Fruit fly (Drosophila melanogaster) whole organism: ENCODE results near the gene bun.

ENCODE experiments used
- CG8478 ChIP-seq: fragments of >200 bp; optimal IDR thresholded peaks from 2 replicates; lab custom pipeline; 2018; ENCODE audit warnings: inconsistent platforms
- Dll ChIP-seq: fragments of >200 bp; optimal IDR thresholded peaks from 2 replicates; lab custom pipeline; 2017
- EcR ChIP-seq, 2 experiments: fragments of >200 bp; optimal IDR thresholded peaks; 2 replicates each; lab custom pipeline; 2017; ENCODE audit warnings: missing biosample characterization in 2 of 2, missing genetic modification characterization in 2 of 2, missing genetic modification reagents in 2 of 2
- pan ChIP-seq: fragments of >200 bp; optimal IDR thresholded peaks from 2 replicates; lab custom pipeline; 2017
- psq ChIP-seq: fragments of >200 bp; optimal IDR thresholded peaks from 2 replicates; lab custom pipeline; 2017
- usp ChIP-seq: fragments of >200 bp; optimal IDR thresholded peaks from 2 replicates; lab custom pipeline; 2017; ENCODE audit warnings: missing biosample characterization, missing genetic modification characterization, mixed read lengths

Gene bun

dm6 chr2L:12455750-12456149, 90.7 kb downstream of the bun start:
- TF ChIP-seq usp (GFP tag; lab: Kevin White, UChicago) (no peak), psq (lab: Kevin White, UChicago) (no peak), CG8478 (lab: Kevin White, UChicago) (no peak), Dll (no peak), EcR (GFP tag; optimal IDR thresholded peaks at IDR 0.05; lab: Kevin White, UChicago) (no peak), pan (no peak)

DNA sequence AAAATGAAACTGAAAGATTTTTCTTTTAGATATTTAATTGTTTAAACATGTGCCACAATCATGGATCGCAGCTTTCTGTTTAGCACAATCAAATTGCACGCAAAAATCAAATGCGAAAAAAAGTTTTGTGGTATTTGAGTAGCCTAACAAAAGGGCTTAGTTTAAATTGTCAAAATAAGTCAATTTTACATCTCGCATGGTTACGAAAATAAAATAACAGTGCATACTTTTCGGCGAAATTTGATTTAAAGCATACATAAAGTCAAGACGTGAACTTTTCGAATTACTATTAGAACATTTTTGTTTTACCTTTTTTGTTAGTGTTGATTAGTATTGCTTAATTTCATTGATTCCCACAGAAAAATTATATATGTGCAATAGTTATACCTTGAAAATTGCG, 91.4 kb downstream of the bun start:
- no peak for TF ChIP-seq psq (lab: Kevin White, UChicago)
- TF ChIP-seq EcR (GFP tag; optimal IDR thresholded peaks at IDR 0.05; lab: Kevin White, UChicago) = no peak
- no peak for TF ChIP-seq Dll
- no peak for TF ChIP-seq usp (GFP tag; lab: Kevin White, UChicago)
- TF ChIP-seq CG8478 (lab: Kevin White, UChicago) = no peak
- no peak for TF ChIP-seq pan

- TF ChIP-seq EcR (GFP tag; optimal IDR thresholded peaks at IDR 0.05; lab: Kevin White, UChicago) (no peak), usp (GFP tag; lab: Kevin White, UChicago) (no peak), Dll (no peak), CG8478 (lab: Kevin White, UChicago) (no peak), pan (no peak), psq (lab: Kevin White, UChicago) (no peak)
These were observed 93.1 kb downstream of the bun start, which contains the start of gene CG5418 for dm6 chr2L:12453192-12453800. Gene CG5418 (minus strand): TSS chr2L:12453242.

DNA sequence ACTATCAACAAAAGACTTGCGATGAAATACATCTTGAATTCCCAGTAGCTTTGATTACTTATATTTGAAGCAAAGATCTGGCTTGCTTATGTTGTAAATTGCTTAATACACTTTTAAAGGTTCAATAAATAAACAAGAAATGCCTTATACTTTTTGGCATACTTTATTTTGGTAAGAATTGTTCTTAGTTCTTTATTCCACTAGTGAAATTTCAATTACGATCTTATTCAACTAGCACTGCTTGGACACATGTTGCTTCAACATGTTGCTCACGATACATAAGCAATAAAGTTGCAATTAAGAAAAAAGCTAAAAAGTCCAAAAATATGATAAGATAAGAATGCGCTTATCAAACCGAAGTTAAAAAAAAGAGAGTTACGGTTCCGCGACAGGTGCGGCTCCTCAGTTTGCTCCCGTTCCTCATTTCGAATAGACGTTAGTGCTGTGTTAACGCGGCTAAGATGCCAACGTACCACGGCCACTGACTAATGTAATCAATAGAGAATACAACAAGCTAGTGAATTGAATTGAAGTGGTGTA, 98.3 kb downstream of the bun start, which contains the start of the genes CG5421 and Oatp33Eb:
CG5421 (minus strand) TSS at position 51 of the 540 bp plus-strand sequence.
Oatp33Eb (plus strand) TSS at position 403 of the 540 bp plus-strand sequence.
- TF ChIP-seq Dll (no peak), usp (GFP tag; lab: Kevin White, UChicago) (no peak), pan (no peak), psq (lab: Kevin White, UChicago) (no peak), CG8478 (lab: Kevin White, UChicago) (no peak), EcR (GFP tag; optimal IDR thresholded peaks at IDR 0.05; lab: Kevin White, UChicago) (no peak)

DNA sequence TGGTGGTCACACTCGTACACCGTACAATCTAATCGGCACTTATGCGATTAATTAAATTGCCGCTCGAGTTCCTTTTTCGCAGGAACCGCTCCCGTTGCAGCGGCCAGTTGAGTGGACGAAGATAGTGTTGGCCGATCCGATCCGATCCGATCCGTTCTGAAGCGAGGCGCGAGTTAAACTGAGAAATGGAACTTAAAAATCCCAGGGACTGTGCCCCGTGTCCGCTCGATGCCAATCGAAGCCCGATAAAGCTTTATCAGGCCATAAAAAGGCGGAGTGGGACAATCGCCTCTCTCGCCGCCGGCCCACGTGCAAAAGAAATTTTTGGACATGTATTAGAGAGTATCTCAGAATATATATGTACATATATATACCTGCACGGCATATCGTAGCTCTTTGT, 100.7 kb downstream of the bun start, which contains the start of gene Oatp33Ea:
Oatp33Ea (minus strand) TSS at position 182 of the 400 bp plus-strand sequence.
- TF ChIP-seq EcR (GFP tag; optimal IDR thresholded peaks at IDR 0.05; lab: Kevin White, UChicago) (no peak), usp (GFP tag; lab: Kevin White, UChicago) (no peak), Dll (no peak), CG8478 (lab: Kevin White, UChicago) (no peak), pan (no peak), psq (lab: Kevin White, UChicago) (no peak)

dm6 chr2L:12435976-12436771, 110.2 kb downstream of the bun start:
- TF ChIP-seq psq (lab: Kevin White, UChicago) (no peak), usp (GFP tag; lab: Kevin White, UChicago) (no peak), EcR (GFP tag; optimal IDR thresholded peaks at IDR 0.05; lab: Kevin White, UChicago) (no peak), pan (no peak), Dll (no peak), CG8478 (lab: Kevin White, UChicago) (no peak)

DNA sequence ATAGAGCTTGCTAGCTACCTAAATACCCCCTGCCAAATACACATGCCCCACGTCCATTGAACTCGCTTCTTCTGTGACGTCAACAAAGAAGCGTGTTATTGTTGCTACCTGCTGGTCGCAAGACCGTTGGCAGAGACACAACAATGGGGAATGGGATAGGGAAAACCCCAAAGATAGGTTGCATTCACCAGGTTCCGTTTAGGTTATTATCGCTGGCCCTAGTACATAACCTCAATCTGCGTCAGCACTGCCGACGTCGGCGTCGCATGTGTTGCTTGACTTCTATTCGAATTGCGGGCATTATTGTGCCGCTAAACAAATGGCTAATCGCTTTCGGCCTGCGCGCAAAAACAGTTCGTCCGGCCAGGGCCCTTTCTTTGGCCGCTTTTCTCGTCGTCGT, 111.0 kb downstream of the bun start:
- TF ChIP-seq EcR (GFP tag; optimal IDR thresholded peaks at IDR 0.05; lab: Kevin White, UChicago) (no peak), Dll (no peak), usp (GFP tag; lab: Kevin White, UChicago) (no peak), pan (no peak), psq (lab: Kevin White, UChicago) (no peak), CG8478 (lab: Kevin White, UChicago) (no peak)

dm6 chr2L:12434535-12434938, 111.9 kb downstream of the bun start, which contains the start of gene SC35:
Gene SC35 (minus strand): TSS chr2L:12434665.
- no peak for TF ChIP-seq Dll
- no peak for TF ChIP-seq EcR (GFP tag; optimal IDR thresholded peaks at IDR 0.05; lab: Kevin White, UChicago)
- TF ChIP-seq psq (lab: Kevin White, UChicago) = no peak
- TF ChIP-seq CG8478 (lab: Kevin White, UChicago) = no peak
- no peak for TF ChIP-seq pan
- TF ChIP-seq usp (GFP tag; lab: Kevin White, UChicago) = no peak

DNA sequence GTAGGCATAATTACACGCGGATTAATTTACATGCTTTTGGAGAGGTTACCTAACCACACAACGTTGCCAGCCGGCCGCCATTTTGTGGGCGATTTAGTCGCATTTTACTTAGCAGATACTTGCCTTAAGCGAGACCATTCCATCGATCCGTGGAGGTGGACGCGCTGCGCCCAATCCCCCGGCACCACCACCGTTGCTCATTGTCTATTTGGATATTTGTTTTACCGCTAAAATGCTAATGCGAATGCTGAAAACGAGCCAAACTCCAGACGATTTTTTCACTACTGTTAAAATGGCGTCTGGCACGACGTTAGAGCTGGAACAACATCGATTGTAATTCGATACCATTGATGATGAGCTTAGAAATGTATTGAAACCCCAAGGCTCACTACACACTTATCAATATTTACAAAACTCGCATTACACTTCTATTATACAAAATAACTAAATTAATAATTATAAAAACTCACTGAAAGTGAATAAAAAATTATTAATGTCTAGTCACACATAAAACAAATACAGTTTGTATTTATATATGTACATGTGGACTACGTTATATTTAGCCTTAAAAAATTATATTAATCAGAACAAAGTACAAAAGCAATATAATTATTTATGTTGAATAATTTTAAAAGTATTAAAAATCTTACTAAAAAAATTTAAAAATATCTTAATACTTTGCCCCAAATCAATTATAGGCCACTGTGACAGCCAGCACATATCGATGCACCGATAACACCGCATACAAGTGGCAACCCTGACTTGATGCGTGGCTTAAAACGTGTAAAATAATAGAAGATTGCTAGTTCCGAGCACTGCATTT, 112.5 kb downstream of the bun start, which contains the start of gene eRF3:
eRF3 (plus strand) TSS at position 741 of the 823 bp plus-strand sequence.
- TF ChIP-seq usp (GFP tag; lab: Kevin White, UChicago) = no peak
- no peak for TF ChIP-seq EcR (GFP tag; optimal IDR thresholded peaks at IDR 0.05; lab: Kevin White, UChicago)

dm6 chr2L:12430792-12431191, 115.6 kb downstream of the bun start, which contains the start of gene CG5435:
Gene CG5435 (minus strand): TSS chr2L:12430892.
- TF ChIP-seq CG8478 (lab: Kevin White, UChicago) = no peak
- no peak for TF ChIP-seq Dll
- no peak for TF ChIP-seq usp (GFP tag; lab: Kevin White, UChicago)
- no peak for TF ChIP-seq psq (lab: Kevin White, UChicago)
- no peak for TF ChIP-seq EcR (GFP tag; optimal IDR thresholded peaks at IDR 0.05; lab: Kevin White, UChicago)
- TF ChIP-seq pan = no peak
